Fruit fly (Drosophila melanogaster) whole organism, prepupa: Measurements from ENCODE around the gene CG7110.

Experiments
- Blimp-1 ChIP-seq: fragments of 200-800 bp; sonication (Bioruptor generic); optimal IDR thresholded peaks from 3 replicates; lab custom pipeline; 2017; ENCODE audit warnings: missing biosample characterization, missing genetic modification characterization, mild to moderate bottlenecking, moderate library complexity, missing genetic modification reagents
- CG10631 ChIP-seq: fragments of 200-800 bp; sonication (Bioruptor generic); optimal IDR thresholded peaks from 2 replicates; lab custom pipeline; 2016; ENCODE audit warnings: missing biosample characterization, missing genetic modification characterization
- CG10669 ChIP-seq: fragments of 200-800 bp; sonication (Bioruptor generic); optimal IDR thresholded peaks from 3 replicates; lab custom pipeline; 2018; ENCODE audit warnings: missing biosample characterization, mild to moderate bottlenecking, missing genetic modification characterization, moderate library complexity
- CG11294 ChIP-seq: fragments of 200-800 bp; sonication (Bioruptor generic); IDR thresholded peaks from 2 replicates; pipeline ENCODE4 v1.3.6; 2022; ENCODE audit warnings: missing biosample characterization, missing genetic modification characterization
- CG11762 ChIP-seq: fragments of 200-800 bp; sonication (Bioruptor generic); optimal IDR thresholded peaks from 3 replicates; lab custom pipeline; 2016; ENCODE audit warnings: missing biosample characterization, missing genetic modification characterization; ENCODE audit not compliant: insufficient read depth
- CG11902 ChIP-seq: fragments of 200-800 bp; sonication (Bioruptor generic); optimal IDR thresholded peaks from 3 replicates; lab custom pipeline; 2016; ENCODE audit warnings: missing biosample characterization, missing genetic modification characterization
- CG15336 ChIP-seq: fragments of 200-800 bp; sonication (Bioruptor generic); IDR thresholded peaks from 2 replicates; pipeline ENCODE4 v1.3.6; 2022; ENCODE audit warnings: missing biosample characterization, missing genetic modification characterization
- CG1621 ChIP-seq: fragments of 200-800 bp; sonication (Bioruptor generic); optimal IDR thresholded peaks from 3 replicates; lab custom pipeline; 2018; ENCODE audit warnings: missing biosample characterization, mild to moderate bottlenecking, missing genetic modification characterization
- CG3032 ChIP-seq: fragments of 200-800 bp; optimal IDR thresholded peaks from 2 replicates; lab custom pipeline; 2019; ENCODE audit warnings: missing biosample characterization, mild to moderate bottlenecking, missing genetic modification characterization, moderate library complexity
- CG32006 ChIP-seq: fragments of 200-800 bp; sonication (Bioruptor generic); optimal IDR thresholded peaks from 3 replicates; lab custom pipeline; 2017; ENCODE audit warnings: missing biosample characterization, mild to moderate bottlenecking, missing genetic modification characterization
- CG34406 ChIP-seq: fragments of 200-800 bp; sonication (Bioruptor generic); optimal IDR thresholded peaks from 3 replicates; lab custom pipeline; 2016; ENCODE audit warnings: missing biosample characterization, missing genetic modification characterization
- CG3919 ChIP-seq: fragments of 200-800 bp; sonication (Bioruptor generic); optimal IDR thresholded peaks from 3 replicates; lab custom pipeline; 2016; ENCODE audit warnings: missing biosample characterization, missing genetic modification characterization
- CG4318 ChIP-seq: fragments of 200-800 bp; sonication (Bioruptor generic); optimal IDR thresholded peaks from 3 replicates; lab custom pipeline; 2017; ENCODE audit warnings: missing biosample characterization, mild to moderate bottlenecking, missing genetic modification characterization
- CG6163 ChIP-seq: fragments of 200-800 bp; sonication (Bioruptor generic); IDR thresholded peaks from 3 replicates; pipeline ENCODE4 v1.3.6; 2022; ENCODE audit warnings: missing biosample characterization, missing genetic modification characterization
- CG6276 ChIP-seq: fragments of 200-800 bp; sonication (Bioruptor generic); optimal IDR thresholded peaks from 2 replicates; lab custom pipeline; 2017; ENCODE audit warnings: missing biosample characterization, mild to moderate bottlenecking, missing genetic modification characterization
- CG6792 ChIP-seq: fragments of 200-800 bp; sonication (Bioruptor generic); optimal IDR thresholded peaks from 3 replicates; lab custom pipeline; 2016; ENCODE audit warnings: missing biosample characterization, missing genetic modification characterization
- CG6808 ChIP-seq: fragments of 200-800 bp; sonication (Bioruptor generic); optimal IDR thresholded peaks from 3 replicates; lab custom pipeline; 2017; ENCODE audit warnings: missing biosample characterization, missing genetic modification characterization, mild to moderate bottlenecking, moderate library complexity, missing genetic modification reagents
- CG6854 ChIP-seq: fragments of 200-800 bp; sonication (Bioruptor generic); optimal IDR thresholded peaks from 2 replicates; lab custom pipeline; 2017; ENCODE audit warnings: missing biosample characterization, mild to moderate bottlenecking, missing genetic modification characterization
- CG7368 ChIP-seq: fragments of 200-800 bp; sonication (Bioruptor generic); optimal IDR thresholded peaks from 3 replicates; lab custom pipeline; 2016; ENCODE audit warnings: missing biosample characterization, missing genetic modification characterization
- CG8119 ChIP-seq: fragments of 200-800 bp; sonication (Bioruptor generic); IDR thresholded peaks from 3 replicates; pipeline ENCODE4 v1.3.6; 2022; ENCODE audit warnings: missing biosample characterization, missing genetic modification characterization
- CG8319 ChIP-seq: fragments of 200-800 bp; sonication (Bioruptor generic); optimal IDR thresholded peaks from 3 replicates; lab custom pipeline; 2016; ENCODE audit warnings: missing biosample characterization, missing genetic modification characterization
- CG9139 ChIP-seq: fragments of 200-800 bp; sonication (Bioruptor generic); optimal IDR thresholded peaks from 3 replicates; lab custom pipeline; 2017; ENCODE audit warnings: missing biosample characterization, mild to moderate bottlenecking, missing genetic modification characterization
- Eip75B ChIP-seq: fragments of 200-800 bp; sonication (Bioruptor generic); optimal IDR thresholded peaks from 3 replicates; lab custom pipeline; 2016; ENCODE audit warnings: missing biosample characterization, missing genetic modification characterization
- Eip78C ChIP-seq: fragments of 200-800 bp; sonication (Bioruptor generic); peaks from one replicate; lab custom pipeline; 2016; ENCODE audit warnings: missing biosample characterization, missing genetic modification characterization
- Eip93F ChIP-seq: fragments of 200-800 bp; sonication (Bioruptor generic); optimal IDR thresholded peaks from 2 replicates; lab custom pipeline; 2016; ENCODE audit warnings: missing biosample characterization, mild to moderate bottlenecking, missing genetic modification characterization
- Ets21C ChIP-seq: fragments of 200-800 bp; sonication (Bioruptor generic); optimal IDR thresholded peaks from 3 replicates; lab custom pipeline; 2016; ENCODE audit warnings: missing biosample characterization, missing genetic modification characterization
- Ets96B ChIP-seq: fragments of 200-800 bp; optimal IDR thresholded peaks from 2 replicates; lab custom pipeline; 2019; ENCODE audit warnings: missing biosample characterization, mild to moderate bottlenecking, missing genetic modification characterization, moderate library complexity
- Gug ChIP-seq: fragments of 200-800 bp; sonication (Bioruptor generic); IDR thresholded peaks from 2 replicates; pipeline ENCODE4 v1.3.6; 2022; ENCODE audit warnings: missing biosample characterization, missing genetic modification characterization
- Hr38 ChIP-seq: sonication (Bioruptor generic); optimal IDR thresholded peaks from 2 replicates; lab custom pipeline; 2016; ENCODE audit warnings: missing biosample characterization, missing genetic modification characterization
- Hr39 ChIP-seq: fragments of 200-800 bp; sonication (Bioruptor generic); optimal IDR thresholded peaks from 2 replicates; lab custom pipeline; 2016; ENCODE audit warnings: missing biosample characterization, missing genetic modification characterization
- Hr4 ChIP-seq: fragments of 200-800 bp; sonication (Bioruptor generic); optimal IDR thresholded peaks from 3 replicates; lab custom pipeline; 2016; ENCODE audit warnings: missing biosample characterization, missing genetic modification characterization
- Lpt ChIP-seq: fragments of 200-800 bp; sonication (Bioruptor generic); optimal IDR thresholded peaks from 3 replicates; lab custom pipeline; 2016; ENCODE audit warnings: missing biosample characterization, missing genetic modification characterization
- Smox ChIP-seq: fragments of 200-800 bp; sonication (Bioruptor generic); optimal IDR thresholded peaks from 3 replicates; lab custom pipeline; 2016; ENCODE audit warnings: missing biosample characterization, missing genetic modification characterization
- Sox15 ChIP-seq: fragments of 200-800 bp; sonication (Bioruptor generic); optimal IDR thresholded peaks from 3 replicates; lab custom pipeline; 2016; ENCODE audit warnings: missing biosample characterization, missing genetic modification characterization
- achi ChIP-seq: fragments of 200-800 bp; sonication (Bioruptor generic); optimal IDR thresholded peaks from 3 replicates; lab custom pipeline; 2016; ENCODE audit warnings: missing biosample characterization, missing genetic modification characterization
- acj6 ChIP-seq: fragments of 200-800 bp; sonication (Bioruptor generic); optimal IDR thresholded peaks from 3 replicates; lab custom pipeline; 2016; ENCODE audit warnings: missing biosample characterization, missing genetic modification characterization
- cyc ChIP-seq: fragments of 200-800 bp; sonication (Bioruptor generic); optimal IDR thresholded peaks from 3 replicates; lab custom pipeline; 2016; ENCODE audit warnings: missing biosample characterization, missing genetic modification characterization
- dac ChIP-seq: fragments of 200-800 bp; sonication (Bioruptor generic); optimal IDR thresholded peaks from 2 replicates; lab custom pipeline; 2017; ENCODE audit warnings: missing biosample characterization, mild to moderate bottlenecking, missing genetic modification characterization
- dsx ChIP-seq: fragments of 200-800 bp; optimal IDR thresholded peaks from 3 replicates; lab custom pipeline; 2019; ENCODE audit warnings: missing biosample characterization, mild to moderate bottlenecking, missing genetic modification characterization, moderate library complexity; ENCODE audit not compliant: poor library complexity, severe bottlenecking
- eg ChIP-seq: fragments of 200-800 bp; sonication (Bioruptor generic); IDR thresholded peaks from 3 replicates; pipeline ENCODE4 v1.3.6; 2022; ENCODE audit warnings: missing biosample characterization, missing genetic modification characterization
- esn ChIP-seq: fragments of 200-800 bp; sonication (Bioruptor generic); optimal IDR thresholded peaks from 2 replicates; lab custom pipeline; 2016; ENCODE audit warnings: missing biosample characterization, mild to moderate bottlenecking, missing genetic modification characterization, moderate library complexity
- fd59A ChIP-seq: fragments of 200-800 bp; sonication (Bioruptor generic); optimal IDR thresholded peaks from 2 replicates; lab custom pipeline; 2017; ENCODE audit warnings: missing biosample characterization, mild to moderate bottlenecking, missing genetic modification characterization, missing genetic modification reagents
- fd85E ChIP-seq: fragments of 200-800 bp; sonication (Bioruptor generic); optimal IDR thresholded peaks from 3 replicates; lab custom pipeline; 2016; ENCODE audit warnings: missing biosample characterization, missing genetic modification characterization
- fkh ChIP-seq: fragments of 200-800 bp; sonication (Bioruptor generic); optimal IDR thresholded peaks from 3 replicates; lab custom pipeline; 2017; ENCODE audit warnings: missing biosample characterization, mild to moderate bottlenecking, missing genetic modification characterization, moderate library complexity
- lz ChIP-seq: fragments of 200-800 bp; sonication (Bioruptor generic); optimal IDR thresholded peaks from 3 replicates; lab custom pipeline; 2016; ENCODE audit warnings: missing biosample characterization, missing genetic modification characterization
- pdm3 ChIP-seq: fragments of 200-800 bp; sonication (Bioruptor generic); optimal IDR thresholded peaks from 3 replicates; lab custom pipeline; 2016; ENCODE audit warnings: missing biosample characterization, missing genetic modification characterization
- salr ChIP-seq, 2 experiments: fragments of 200-800 bp; sonication (Bioruptor generic); optimal IDR thresholded peaks; 3 replicates each; lab custom pipeline; 2016 to 2018; ENCODE audit warnings: missing biosample characterization in 2 of 2, missing genetic modification characterization in 2 of 2, mild to moderate bottlenecking in 1 of 2
- spab ChIP-seq: fragments of 200-800 bp; sonication (Bioruptor generic); optimal IDR thresholded peaks from 2 replicates; lab custom pipeline; 2017; ENCODE audit warnings: missing biosample characterization, mild to moderate bottlenecking, missing genetic modification characterization, missing genetic modification reagents
- ss ChIP-seq, 2 experiments: fragments of 200-800 bp; sonication (Bioruptor generic); optimal IDR thresholded peaks; 2 replicates in 1 of 2; 3 replicates in 1 of 2; lab custom pipeline; 2017 to 2018; ENCODE audit warnings: mild to moderate bottlenecking in 2 of 2, missing biosample characterization in 2 of 2, missing genetic modification characterization in 2 of 2, moderate library complexity in 1 of 2
- svp ChIP-seq: fragments of 200-800 bp; sonication (Bioruptor generic); peaks from one replicate; lab custom pipeline; 2016; ENCODE audit warnings: missing biosample characterization, missing genetic modification characterization
- topi ChIP-seq: fragments of 200-800 bp; sonication (Bioruptor generic); optimal IDR thresholded peaks from 3 replicates; lab custom pipeline; 2016; ENCODE audit warnings: missing biosample characterization, missing genetic modification characterization
- vri ChIP-seq: fragments of 200-800 bp; sonication (Bioruptor generic); optimal IDR thresholded peaks from 3 replicates; lab custom pipeline; 2016; ENCODE audit warnings: missing biosample characterization, mild to moderate bottlenecking, missing genetic modification characterization

The CG7110 gene

dm6 chr2L:13368940-13369339, 29.9 kb upstream of the CG7110 start, which contains the start of gene CG31855:
CG31855 (plus strand) TSS chr2L:13369204.
- TF ChIP-seq fd85E (GFP tag; lab: Kevin White, UChicago) = peak; percentile 62
- no peak for TF ChIP-seq CG4318 (GFP tag; lab: Kevin White, UChicago)
- TF ChIP-seq salr (GFP tag; optimal IDR thresholded peaks at IDR 0.05; lab: Kevin White, UChicago) = peak; percentile 42 to 64
- peak; percentile 52 for TF ChIP-seq CG11902 (GFP tag; lab: Kevin White, UChicago)
- peak; percentile 71 for TF ChIP-seq CG10669 (GFP tag; lab: Kevin White, UChicago)
- peak; percentile 93 for TF ChIP-seq Eip78C (GFP tag; lab: Kevin White, UChicago)
- TF ChIP-seq vri (GFP tag; lab: Kevin White, UChicago) = no peak
- peak; percentile 70 for TF ChIP-seq CG34406 (GFP tag; lab: Kevin White, UChicago)
- TF ChIP-seq CG8319 = peak; percentile 61
- TF ChIP-seq Hr4 (GFP tag; lab: Kevin White, UChicago) = peak; percentile 69
- TF ChIP-seq acj6 (GFP tag; lab: Kevin White, UChicago) = peak; percentile 83
- TF ChIP-seq CG1621 = peak; percentile 44
- TF ChIP-seq achi (GFP tag; lab: Kevin White, UChicago) = peak; percentile 83
- TF ChIP-seq CG6808 (GFP tag; lab: Kevin White, UChicago) = peak; percentile 64
- TF ChIP-seq Hr39 (GFP tag; lab: Kevin White, UChicago) = peak; percentile 75
- TF ChIP-seq Ets96B (tag; lab: Kevin White, UChicago) = peak; percentile 62
- TF ChIP-seq ss (GFP tag; optimal IDR thresholded peaks at IDR 0.05; lab: Kevin White, UChicago) = peak in 1 of 2 experiments; percentile 77
- peak; percentile 77 for TF ChIP-seq Eip75B (GFP tag; lab: Kevin White, UChicago)
- peak; percentile 73 for TF ChIP-seq CG7368 (GFP tag; lab: Kevin White, UChicago)
- TF ChIP-seq Lpt = peak; percentile 60
- 0 out of 2 replicates have a peak, but pooled peaks have one; percentile 27 for TF ChIP-seq Gug (GFP tag; lab: Robert Waterston, UW)
- TF ChIP-seq esn (GFP tag; lab: Kevin White, UChicago) = peak; percentile 91
- no peak for TF ChIP-seq CG6276 (GFP tag; lab: Kevin White, UChicago)
- TF ChIP-seq CG15336 (GFP tag; lab: Robert Waterston, UW) = peak; percentile 72
- TF ChIP-seq pdm3 (GFP tag; lab: Kevin White, UChicago) = peak; percentile 83
- TF ChIP-seq CG3919 (GFP tag; lab: Kevin White, UChicago) = peak; percentile 89
- peak; percentile 66 for TF ChIP-seq CG8119 (GFP tag; lab: Robert Waterston, UW)
- TF ChIP-seq dsx (GFP tag; lab: Kevin White, UChicago) = peak; percentile 54
- peak; percentile 43 for TF ChIP-seq Blimp-1 (GFP tag; lab: Kevin White, UChicago)
- peak; percentile 65 for TF ChIP-seq Ets21C
- TF ChIP-seq Hr38 (GFP tag; lab: Kevin White, UChicago) = no peak
- peak; percentile 79 for TF ChIP-seq CG6792 (GFP tag; lab: Kevin White, UChicago)
- TF ChIP-seq fd59A (GFP tag; lab: Kevin White, UChicago) = peak; percentile 27
- TF ChIP-seq Sox15 = peak; percentile 38
- TF ChIP-seq CG11762 (GFP tag; lab: Kevin White, UChicago) = peak; percentile 59
- TF ChIP-seq CG32006 (GFP tag; lab: Kevin White, UChicago) = peak; percentile 70
- peak; percentile 90 for TF ChIP-seq svp (GFP tag; lab: Kevin White, UChicago)
- TF ChIP-seq CG11294 (GFP tag; lab: Robert Waterston, UW) = peak; percentile 47; the same call in 1 of the 2 replicates
- TF ChIP-seq fkh (GFP tag; lab: Kevin White, UChicago) = no peak
- peak; percentile 83 for TF ChIP-seq Smox (GFP tag; lab: Kevin White, UChicago)
- TF ChIP-seq CG6854 (GFP tag; lab: Kevin White, UChicago) = peak; percentile 65
- TF ChIP-seq spab (GFP tag; lab: Kevin White, UChicago) = peak; percentile 50
- peak; percentile 58 for TF ChIP-seq Eip93F (GFP tag; lab: Kevin White, UChicago)
- TF ChIP-seq CG3032 = peak; percentile 64
- TF ChIP-seq eg (GFP tag; lab: Robert Waterston, UW) = peak; percentile 80
- peak; percentile 32 for TF ChIP-seq dac (GFP tag; lab: Kevin White, UChicago)
- peak; percentile 84 for TF ChIP-seq topi (GFP tag; lab: Kevin White, UChicago)
- TF ChIP-seq CG9139 (GFP tag; lab: Kevin White, UChicago) = no peak
- TF ChIP-seq CG6163 (GFP tag; lab: Robert Waterston, UW) = peak; percentile 62; the same call in 2 of the 3 replicates
- peak; percentile 84 for TF ChIP-seq cyc (GFP tag; lab: Kevin White, UChicago)
- TF ChIP-seq lz = peak; percentile 80
- TF ChIP-seq CG10631 (GFP tag; lab: Kevin White, UChicago) = peak; percentile 71
